Fruit fly (Drosophila melanogaster): ENCODE data around the gene CG4565.
A peak's percentile ranks its signal among the peaks of the same experiment; 100 is the strongest.

The CG4565 gene

DNA sequence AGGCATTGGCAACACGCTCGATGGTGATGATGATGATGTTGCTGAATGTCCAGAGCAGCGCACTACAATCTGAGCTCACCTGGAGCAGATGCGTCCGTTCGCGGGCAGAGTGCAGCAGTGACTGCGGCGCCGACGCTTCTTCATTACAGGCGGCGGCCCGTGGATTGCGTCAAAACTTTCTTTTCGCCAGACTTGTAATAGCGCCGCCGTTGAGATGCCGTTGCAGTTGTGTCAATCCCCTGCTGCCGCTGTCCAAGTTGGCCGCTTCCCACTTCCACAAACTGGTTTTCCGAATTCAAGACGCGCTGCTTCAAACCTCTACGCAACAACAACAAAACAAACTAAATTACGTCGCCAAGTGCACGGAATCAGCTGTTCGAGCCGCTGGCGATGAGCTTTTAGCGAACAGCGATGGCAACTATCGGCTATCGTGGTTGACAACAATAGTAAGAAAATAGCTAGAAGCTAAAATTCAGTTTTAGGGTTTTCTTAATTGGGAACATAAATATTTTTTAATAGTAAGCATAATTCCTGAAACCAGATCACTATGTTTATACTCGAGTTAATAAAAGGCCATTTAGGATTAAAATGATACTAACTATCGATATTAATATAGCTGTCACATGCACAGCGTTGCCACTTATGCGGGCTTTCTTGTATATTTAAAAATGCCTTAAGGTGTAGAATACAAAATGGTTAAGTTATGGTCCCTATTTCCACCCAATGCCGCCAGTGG lies 29.5 kb downstream of the CG4565 start, which contains the start of gene Tpc1 (continued):
- TF ChIP-seq Atf6 (GFP tag; IDR thresholded peaks at IDR 0.05) (no peak), schlank (tag; optimal IDR thresholded peaks at IDR 0.05) (no peak), CG8290 (GFP tag; optimal IDR thresholded peaks at IDR 0.05) (peak; percentile 30), CG8290 (tag; optimal IDR thresholded peaks at IDR 0.05) (no peak), CG6654 (GFP tag; optimal IDR thresholded peaks at IDR 0.05) (no peak), lab (GFP tag; optimal IDR thresholded peaks at IDR 0.05) (peak; percentile 24), zen (tag; optimal IDR thresholded peaks at IDR 0.05) (peak; percentile 48), CG13775 (GFP tag; optimal IDR thresholded peaks at IDR 0.05) (peak; percentile 60), fd64A (GFP tag; optimal IDR thresholded peaks at IDR 0.05) (no peak), dmrt11E (tag; optimal IDR thresholded peaks at IDR 0.05) (peak; percentile 30), CG18262 (tag; optimal IDR thresholded peaks at IDR 0.05) (peak; percentile 0), sisA (GFP tag; IDR thresholded peaks at IDR 0.05) (no peak; the same call in 1 of the 2 replicates), CG6791 (GFP tag; IDR thresholded peaks at IDR 0.05; ENCODE audit: partially characterized antibody) (peak; percentile 70), CG10654 (GFP tag; optimal IDR thresholded peaks at IDR 0.05) (peak; percentile 7), Sin3A (optimal IDR thresholded peaks at IDR 0.05) (peak; percentile 79), Deaf1 (tag; optimal IDR thresholded peaks at IDR 0.05) (no peak), CG17385 (GFP tag; optimal IDR thresholded peaks at IDR 0.05) (peak; percentile 13), PHDP (tag; optimal IDR thresholded peaks at IDR 0.05) (no peak), CG1603 (tag; optimal IDR thresholded peaks at IDR 0.05) (peak; percentile 16), crol (GFP tag; IDR thresholded peaks at IDR 0.05) (peak; percentile 67), E2f2 (GFP tag; IDR thresholded peaks at IDR 0.05) (peak; percentile 94), Bteb2 (GFP tag; optimal IDR thresholded peaks at IDR 0.05) (peak; percentile 15), peb (GFP tag; IDR thresholded peaks at IDR 0.05) (no peak), gfzf (GFP tag; optimal IDR thresholded peaks at IDR 0.05) (peak; percentile 35), twi (tag; optimal IDR thresholded peaks at IDR 0.05) (peak; percentile 14), scrt (GFP tag; optimal IDR thresholded peaks at IDR 0.05) (peak; percentile 47), onecut (GFP tag; IDR thresholded peaks at IDR 0.05) (no peak), Hr78 (GFP tag; optimal IDR thresholded peaks at IDR 0.05) (peak in 1 of 2 experiments; percentile 28), lbe (GFP tag; optimal IDR thresholded peaks at IDR 0.05) (peak; percentile 26), CG8765 (GFP tag; IDR thresholded peaks at IDR 0.05) (no peak), Hr51 (GFP tag; optimal IDR thresholded peaks at IDR 0.05) (peak; percentile 3 to 13), Sry-β (GFP tag; optimal IDR thresholded peaks at IDR 0.05) (peak; percentile 99), ATbp (GFP tag; optimal IDR thresholded peaks at IDR 0.05) (no peak), vvl (GFP tag; IDR thresholded peaks at IDR 0.05) (no peak), CG9876 (GFP tag; optimal IDR thresholded peaks at IDR 0.05) (no peak), chn (GFP tag; optimal IDR thresholded peaks at IDR 0.05) (peak; percentile 29), CG7745 (tag; optimal IDR thresholded peaks at IDR 0.05) (no peak), tin (GFP tag; optimal IDR thresholded peaks at IDR 0.05) (peak; percentile 5), maf-S (GFP tag; optimal IDR thresholded peaks at IDR 0.05) (peak; percentile 41), croc (GFP tag; conservative IDR thresholded peaks at IDR 0.05) (no peak), CG6854 (GFP tag; optimal IDR thresholded peaks at IDR 0.05) (no peak), CG17612 (GFP tag; IDR thresholded peaks at IDR 0.05) (no peak), hbn (GFP tag; IDR thresholded peaks at IDR 0.05; ENCODE audit: partially characterized antibody) (peak; percentile 84), CG16863 (GFP tag; optimal IDR thresholded peaks at IDR 0.05) (peak; percentile 17), Dbx (GFP tag; IDR thresholded peaks at IDR 0.05) (0 out of 3 replicates have a peak, but pooled peaks have one; percentile 47), vnd (GFP tag; IDR thresholded peaks at IDR 0.05; ENCODE audit: partially characterized antibody) (peak; percentile 79), CG10565 (GFP tag; optimal IDR thresholded peaks at IDR 0.05) (no peak), nmo (GFP tag; optimal IDR thresholded peaks at IDR 0.05) (peak; percentile 65), CG2712 (tag; optimal IDR thresholded peaks at IDR 0.05) (peak; percentile 56)

Data from whole organism, embryonic.